Worm (Caenorhabditis elegans): ENCODE results near the gene kgb-1.

- no peak for TF ChIP-seq cog-1 (tag; optimal IDR thresholded peaks at IDR 0.05)
- TF ChIP-seq ztf-23 (GFP tag; IDR thresholded peaks at IDR 0.05): no peak
- no peak for TF ChIP-seq med-1 (GFP tag; optimal IDR thresholded peaks at IDR 0.05; ENCODE audit: insufficient read depth)
- TF ChIP-seq ztf-29 (GFP tag; IDR thresholded peaks at IDR 0.05): no peak
- no peak for TF ChIP-seq tab-1 (GFP tag; IDR thresholded peaks at IDR 0.05)
- TF ChIP-seq flt-1 (GFP tag; IDR thresholded peaks at IDR 0.05): no peak
- no peak for TF ChIP-seq klf-2 (GFP tag; conservative IDR thresholded peaks at IDR 0.05)
- no peak for TF ChIP-seq ref-1 (GFP tag; conservative IDR thresholded peaks at IDR 0.05)
Observed at ce11 chrIV:440509-440908, 30.7 kb upstream of the kgb-1 start, which contains the start of gene hum-8.
